Worm (Caenorhabditis elegans) whole organism, L4/young adult: ENCODE results near the gene F41E6.8.

Experiments
- W03F9.2 ChIP-seq: fragments of 150-350 bp; optimal IDR thresholded peaks from 2 replicates; lab custom pipeline; 2014; ENCODE audit warnings: missing biosample characterization, missing genetic modification characterization
- dao-5 ChIP-seq: sonication (generic microtip); optimal IDR thresholded peaks from 2 replicates; lab custom pipeline; 2016; ENCODE audit warnings: missing genotype, missing genetic modification characterization, moderate library complexity, missing compliant biosample characterization
- him-1 ChIP-seq: sonication (generic microtip); optimal IDR thresholded peaks from 2 replicates; lab custom pipeline; 2016; ENCODE audit warnings: missing genotype, missing genetic modification reagents, missing genetic modification characterization, missing compliant biosample characterization

DNA sequence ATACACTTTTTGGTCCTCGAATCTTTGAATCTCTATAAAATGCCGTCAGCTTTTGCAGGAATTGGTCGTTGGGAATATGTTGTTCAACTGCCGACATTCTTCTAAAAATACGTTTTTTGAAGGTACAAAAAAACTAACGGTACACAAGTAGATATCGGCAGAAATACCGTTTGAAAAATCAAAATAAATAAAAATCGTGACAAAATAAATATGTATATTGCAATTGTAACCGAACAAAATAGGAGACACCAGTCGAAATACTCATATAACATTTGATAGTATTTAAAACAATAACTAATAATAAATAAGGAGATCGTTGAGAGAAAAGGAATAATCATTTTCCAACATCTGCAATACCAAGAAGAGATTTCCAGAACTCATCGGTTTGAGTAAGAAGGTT, 36.2 kb downstream of the F41E6.8 start, which contains the start of gene F25G6.8:
- no peak for TF ChIP-seq him-1 (tag; lab: Kevin White, UChicago)
- TF ChIP-seq dao-5 (tag; lab: Kevin White, UChicago), result no peak
- no peak for TF ChIP-seq W03F9.2 (tag; lab: Kevin White, UChicago)
